Worm (Caenorhabditis elegans): ENCODE data around the gene C02G6.2.

The C02G6.2 gene

ce11 chrV:5880064-5880463 is 8.2 kb downstream of the C02G6.2 start, which contains the start of gene C02G6.3:
TSS of gene C02G6.3 (plus strand) at chrV:5880364.
- TF ChIP-seq W03F9.2 (tag; optimal IDR thresholded peaks at IDR 0.05) (no peak), dao-5 (tag; optimal IDR thresholded peaks at IDR 0.05) (no peak), him-1 (tag; optimal IDR thresholded peaks at IDR 0.05) (no peak)

ce11 chrV:5882429-5882828 is 10.6 kb downstream of the C02G6.2 start:
- no peak for TF ChIP-seq dao-5 (tag; optimal IDR thresholded peaks at IDR 0.05)
- no peak for TF ChIP-seq W03F9.2 (tag; optimal IDR thresholded peaks at IDR 0.05)
- TF ChIP-seq him-1 (tag; optimal IDR thresholded peaks at IDR 0.05): no peak

ce11 chrV:5883735-5884134 is 11.9 kb downstream of the C02G6.2 start, which contains the start of gene C04E6.8:
TSS of gene C04E6.8 (minus strand) at chrV:5883835.
- TF ChIP-seq W03F9.2 (tag; optimal IDR thresholded peaks at IDR 0.05) (no peak), him-1 (tag; optimal IDR thresholded peaks at IDR 0.05) (no peak), dao-5 (tag; optimal IDR thresholded peaks at IDR 0.05) (no peak)

- TF ChIP-seq W03F9.2 (tag; optimal IDR thresholded peaks at IDR 0.05) (no peak), him-1 (tag; optimal IDR thresholded peaks at IDR 0.05) (no peak), dao-5 (tag; optimal IDR thresholded peaks at IDR 0.05) (no peak)
Observed at ce11 chrV:5888820-5889219, 17.0 kb downstream of the C02G6.2 start.

ce11 chrV:5891204-5891603 is 19.3 kb downstream of the C02G6.2 start:
- TF ChIP-seq W03F9.2 (tag; optimal IDR thresholded peaks at IDR 0.05) (no peak), dao-5 (tag; optimal IDR thresholded peaks at IDR 0.05) (no peak), him-1 (tag; optimal IDR thresholded peaks at IDR 0.05) (no peak)

ce11 chrV:5893015-5893414 is 21.2 kb downstream of the C02G6.2 start, which contains the start of gene C04E6.7:
TSS of gene C04E6.7 (plus strand) at chrV:5893315.
- no peak for TF ChIP-seq dao-5 (tag; optimal IDR thresholded peaks at IDR 0.05)
- TF ChIP-seq him-1 (tag; optimal IDR thresholded peaks at IDR 0.05): no peak
- TF ChIP-seq W03F9.2 (tag; optimal IDR thresholded peaks at IDR 0.05): no peak

- TF ChIP-seq him-1 (tag; optimal IDR thresholded peaks at IDR 0.05) (no peak), W03F9.2 (tag; optimal IDR thresholded peaks at IDR 0.05) (no peak), dao-5 (tag; optimal IDR thresholded peaks at IDR 0.05) (no peak)
Observed at ce11 chrV:5895021-5895420, 23.2 kb downstream of the C02G6.2 start, which contains the start of gene grd-9. TSS of gene grd-9 (plus strand) at chrV:5895321.

- no peak for TF ChIP-seq W03F9.2 (tag; optimal IDR thresholded peaks at IDR 0.05)
- no peak for TF ChIP-seq him-1 (tag; optimal IDR thresholded peaks at IDR 0.05)
- no peak for TF ChIP-seq dao-5 (tag; optimal IDR thresholded peaks at IDR 0.05)
Observed at ce11 chrV:5899940-5900339, 28.1 kb downstream of the C02G6.2 start, which contains the start of gene srd-16. TSS of gene srd-16 (minus strand) at chrV:5900040.

- TF ChIP-seq him-1 (tag; optimal IDR thresholded peaks at IDR 0.05) (no peak), dao-5 (tag; optimal IDR thresholded peaks at IDR 0.05) (no peak), W03F9.2 (tag; optimal IDR thresholded peaks at IDR 0.05) (no peak)
Observed at ce11 chrV:5901833-5902232, 30.0 kb downstream of the C02G6.2 start, which contains the start of gene C04E6.5. TSS of gene C04E6.5 (plus strand) at chrV:5902133.

ce11 chrV:5906252-5906651 is 34.4 kb downstream of the C02G6.2 start, which contains the start of gene srd-15:
TSS of gene srd-15 (minus strand) at chrV:5906352.
- TF ChIP-seq W03F9.2 (tag; optimal IDR thresholded peaks at IDR 0.05) (no peak), dao-5 (tag; optimal IDR thresholded peaks at IDR 0.05) (no peak), him-1 (tag; optimal IDR thresholded peaks at IDR 0.05) (no peak)

ce11 chrV:5907090-5907489 is 35.2 kb downstream of the C02G6.2 start, which contains the start of gene C04E6.4:
TSS of gene C04E6.4 (plus strand) at chrV:5907390.
- TF ChIP-seq him-1 (tag; optimal IDR thresholded peaks at IDR 0.05): no peak
- TF ChIP-seq dao-5 (tag; optimal IDR thresholded peaks at IDR 0.05): no peak
- TF ChIP-seq W03F9.2 (tag; optimal IDR thresholded peaks at IDR 0.05): no peak

- no peak for TF ChIP-seq W03F9.2 (tag; optimal IDR thresholded peaks at IDR 0.05)
- no peak for TF ChIP-seq him-1 (tag; optimal IDR thresholded peaks at IDR 0.05)
- TF ChIP-seq dao-5 (tag; optimal IDR thresholded peaks at IDR 0.05): no peak
Observed at ce11 chrV:5912426-5912825, 40.6 kb downstream of the C02G6.2 start, which contains the start of gene C04E6.13. TSS of gene C04E6.13 (plus strand) at chrV:5912726.

ce11 chrV:5916862-5917261 is 45.0 kb downstream of the C02G6.2 start:
- TF ChIP-seq dao-5 (tag; optimal IDR thresholded peaks at IDR 0.05) (no peak), W03F9.2 (tag; optimal IDR thresholded peaks at IDR 0.05) (no peak), him-1 (tag; optimal IDR thresholded peaks at IDR 0.05) (no peak)

- TF ChIP-seq him-1 (tag; optimal IDR thresholded peaks at IDR 0.05) (peak; percentile 89), W03F9.2 (tag; optimal IDR thresholded peaks at IDR 0.05) (no peak), dao-5 (tag; optimal IDR thresholded peaks at IDR 0.05) (no peak)
Observed at ce11 chrV:5917707-5918106, 45.8 kb downstream of the C02G6.2 start, which contains the start of gene lrpr-1. TSS of gene lrpr-1 (minus strand) at chrV:5917891.

ce11 chrV:5919887-5920286 is 48.0 kb downstream of the C02G6.2 start, which contains the start of gene C04E6.12:
TSS of gene C04E6.12 (minus strand) at chrV:5919987.
- TF ChIP-seq him-1 (tag; optimal IDR thresholded peaks at IDR 0.05) (no peak), W03F9.2 (tag; optimal IDR thresholded peaks at IDR 0.05) (no peak), dao-5 (tag; optimal IDR thresholded peaks at IDR 0.05) (no peak)
